Worm (Caenorhabditis elegans): Measurements from ENCODE around the gene memi-1.

Gene memi-1

DNA sequence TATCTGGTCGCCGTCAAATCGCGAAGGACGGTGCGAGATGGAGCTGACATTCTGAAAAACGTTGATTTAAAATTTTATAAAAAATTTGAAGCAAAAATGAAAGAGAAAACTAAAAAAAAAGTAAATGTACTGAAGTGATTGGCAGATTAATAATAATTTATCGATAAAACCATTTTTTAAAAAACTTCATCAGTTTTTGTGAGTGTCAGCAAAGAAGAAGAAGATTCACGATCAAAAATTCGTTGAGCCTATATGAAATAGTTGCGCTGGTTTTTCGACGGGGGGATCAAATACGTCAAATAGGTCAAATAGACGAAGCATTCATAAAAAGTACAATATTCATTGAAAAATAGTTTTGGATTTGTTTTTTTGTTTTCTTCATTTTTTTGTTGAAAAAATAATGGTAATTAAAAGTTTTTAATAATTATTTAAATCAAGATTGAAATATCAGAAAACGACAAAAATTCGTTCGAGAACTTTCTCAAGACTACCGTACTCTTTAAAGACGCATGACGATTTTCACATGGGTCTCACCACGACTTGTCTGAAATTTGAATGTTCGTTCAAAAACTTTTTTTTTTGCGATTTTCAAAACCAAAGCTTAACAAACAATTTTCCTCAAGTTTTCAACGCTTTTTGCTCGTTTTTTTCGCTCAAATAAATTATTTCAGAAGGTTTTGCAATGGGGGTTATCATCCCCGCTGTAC, at the start of gene memi-1, which contains the start of gene cyp-31A3:
TSS of gene memi-1 (minus strand) at position 51 of the 707 bp plus-strand sequence.
TSS of gene cyp-31A3 (plus strand) at position 672 of the 707 bp plus-strand sequence.
- TF ChIP-seq ceh-28 (tag; optimal IDR thresholded peaks at IDR 0.05) (no peak), unc-130 (GFP tag; optimal IDR thresholded peaks at IDR 0.05) (peak; percentile 2), lsy-2 (tag; optimal IDR thresholded peaks at IDR 0.05) (peak in 1 of 2 experiments; percentile 25), hmg-1.1 (GFP tag; IDR thresholded peaks at IDR 0.05) (no peak), hlh-30 (tag; optimal IDR thresholded peaks at IDR 0.05; ENCODE audit: insufficient read depth) (no peak), ceh-62 (tag; optimal IDR thresholded peaks at IDR 0.05) (no peak), snpc-1.2 (GFP tag; IDR thresholded peaks at IDR 0.05) (peak; percentile 86), lin-38 (GFP tag; IDR thresholded peaks at IDR 0.05) (peak; percentile 61), nhr-76 (tag; optimal IDR thresholded peaks at IDR 0.05) (no peak), F49E8.2 (tag; optimal IDR thresholded peaks at IDR 0.05; ENCODE audit: borderline replicate concordance) (peak; percentile 77), Y75B8A.6 (GFP tag; IDR thresholded peaks at IDR 0.05) (no peak), lir-3 (tag; optimal IDR thresholded peaks at IDR 0.05) (no peak), sdz-12 (GFP tag; optimal IDR thresholded peaks at IDR 0.05) (no peak), lin-29 (GFP tag; IDR thresholded peaks at IDR 0.05) (no peak), spr-3 (GFP tag; optimal IDR thresholded peaks at IDR 0.05) (no peak)

- TF ChIP-seq saeg-2 (GFP tag; IDR thresholded peaks at IDR 0.05): no peak
- no peak for TF ChIP-seq php-3 (GFP tag; IDR thresholded peaks at IDR 0.05)
- TF ChIP-seq lin-13 (GFP tag; optimal IDR thresholded peaks at IDR 0.05): no peak
- no peak for TF ChIP-seq Y75B8A.6 (GFP tag; IDR thresholded peaks at IDR 0.05)
- no peak for TF ChIP-seq aha-1 (tag)
- no peak for TF ChIP-seq F37D6.2 (tag; optimal IDR thresholded peaks at IDR 0.05)
- no peak for TF ChIP-seq ceh-20 (GFP tag; IDR thresholded peaks at IDR 0.05)
- no peak for TF ChIP-seq snpc-4 (tag; optimal IDR thresholded peaks at IDR 0.05)
- TF ChIP-seq dmd-6 (GFP tag; IDR thresholded peaks at IDR 0.05): no peak
- TF ChIP-seq sdz-12 (GFP tag; optimal IDR thresholded peaks at IDR 0.05): no peak
- no peak for TF ChIP-seq mxl-2 (GFP tag; conservative IDR thresholded peaks at IDR 0.05)
- no peak for TF ChIP-seq pqm-1 (tag; optimal IDR thresholded peaks at IDR 0.05)
- no peak for TF ChIP-seq ceh-44 (GFP tag; IDR thresholded peaks at IDR 0.05)
- TF ChIP-seq R02D3.7 (tag; optimal IDR thresholded peaks at IDR 0.05): no peak
- TF ChIP-seq lim-7 (GFP tag; IDR thresholded peaks at IDR 0.05): no peak
- TF ChIP-seq nhr-77 (tag; optimal IDR thresholded peaks at IDR 0.05): no peak
- TF ChIP-seq Y48G9A.11 (GFP tag; IDR thresholded peaks at IDR 0.05): no peak
- no peak for TF ChIP-seq nhr-76 (tag; optimal IDR thresholded peaks at IDR 0.05)
- no peak for TF ChIP-seq duxl-1 (tag; optimal IDR thresholded peaks at IDR 0.05; ENCODE audit: poor library complexity)
- TF ChIP-seq zip-11 (GFP tag; IDR thresholded peaks at IDR 0.05): no peak
Observed at ce11 chrIV:4809813-4810212, 49.6 kb upstream of the memi-1 start, which contains the start of gene H06H21.37. Gene H06H21.37 (minus strand): TSS chrIV:4809974.

DNA sequence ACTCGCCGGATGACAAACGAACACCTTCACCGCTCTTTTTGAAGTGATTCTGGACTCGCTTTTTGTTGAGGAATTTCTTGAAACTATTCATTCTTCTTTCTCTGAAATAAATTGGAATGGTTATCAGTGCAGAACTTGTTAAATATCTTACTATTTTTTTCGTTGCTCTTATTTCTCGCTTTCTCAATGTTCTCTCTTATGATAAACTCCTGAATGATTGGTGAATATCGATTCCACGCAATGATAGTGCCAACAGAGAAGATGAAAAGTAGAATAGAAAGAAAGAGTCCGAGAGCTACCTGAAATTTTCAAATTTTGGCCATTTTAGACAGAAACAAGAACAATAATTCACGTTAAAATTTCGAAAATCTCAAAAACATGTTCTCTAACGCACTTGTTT, 49.2 kb upstream of the memi-1 start, which contains the start of gene ubxn-6:
TSS of gene ubxn-6 (minus strand) at position 101 of the 400 bp plus-strand sequence.
- no peak for TF ChIP-seq ceh-62 (tag; optimal IDR thresholded peaks at IDR 0.05)
- no peak for TF ChIP-seq aly-2 (tag; optimal IDR thresholded peaks at IDR 0.05)
- TF ChIP-seq F37D6.2 (tag; optimal IDR thresholded peaks at IDR 0.05): no peak

DNA sequence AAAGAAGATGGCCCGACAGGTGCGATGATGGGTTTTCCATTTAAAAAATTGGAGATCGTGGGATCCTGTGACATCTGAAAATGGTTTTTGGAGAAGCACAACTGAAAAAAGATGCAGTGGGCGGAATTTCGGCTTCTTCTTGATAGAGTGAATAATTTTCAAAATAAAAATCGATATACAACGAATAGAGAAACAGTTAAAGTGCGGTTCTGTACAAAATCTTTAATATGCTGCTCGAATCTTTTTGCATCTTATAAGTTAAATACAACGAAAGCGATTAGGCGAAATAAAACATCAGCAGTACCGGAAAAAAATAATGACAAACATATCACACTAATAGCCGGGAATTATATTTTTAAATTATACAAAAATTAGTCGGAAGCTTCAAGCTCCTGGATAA, 47.0 kb upstream of the memi-1 start, which contains the start of gene H06H21.11:
TSS of gene H06H21.11 (minus strand) at position 101 of the 400 bp plus-strand sequence.
- TF ChIP-seq aha-1 (tag) (peak; percentile 25), pha-4 (GFP tag; IDR thresholded peaks at IDR 0.05) (peak; percentile 37; the same call in 1 of the 2 replicates), pha-4 (tag; optimal IDR thresholded peaks at IDR 0.05) (no peak), lin-38 (GFP tag; IDR thresholded peaks at IDR 0.05) (peak; percentile 35; the same call in 1 of the 2 replicates), hif-1 (tag; optimal IDR thresholded peaks at IDR 0.05) (no peak)
